Fruit fly (Drosophila melanogaster) whole organism, larva: ENCODE results near the gene HP5.

Experiments used
- noc ChIP-seq: fragments of 200-800 bp; sonication (Bioruptor generic); optimal IDR thresholded peaks from 3 replicates; lab custom pipeline; 2019; ENCODE audit warnings: missing biosample characterization, mild to moderate bottlenecking, missing genetic modification characterization, moderate library complexity

Gene HP5

dm6 chrX:11468304-11468703 lies 13.7 kb downstream of the HP5 start:
- no peak for TF ChIP-seq noc (tag; lab: Kevin White, UChicago)

DNA sequence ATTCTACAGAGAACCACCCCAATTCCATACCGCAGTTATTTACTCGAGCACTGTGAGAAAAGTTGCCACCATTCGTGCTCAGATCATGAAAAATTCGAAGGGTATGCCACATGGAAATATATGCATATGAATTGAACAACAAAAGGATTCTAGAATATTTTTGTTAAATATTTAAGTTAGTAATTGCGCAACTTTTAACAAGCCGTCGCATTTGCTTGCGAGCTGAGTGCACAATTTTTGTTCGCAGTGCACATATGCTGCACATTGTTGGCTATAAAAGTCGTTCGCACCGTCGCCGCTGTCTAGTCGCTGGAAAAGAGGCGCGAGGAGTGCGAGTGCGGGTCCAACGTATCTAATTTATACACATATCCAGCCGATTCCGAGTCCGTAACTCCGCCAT lies 22.2 kb downstream of the HP5 start, which contains the start of gene Cyp4g15:
Gene Cyp4g15, plus strand, starts transcription at position 301 of the 400 bp plus-strand sequence.
- no peak for TF ChIP-seq noc (tag; lab: Kevin White, UChicago)

DNA sequence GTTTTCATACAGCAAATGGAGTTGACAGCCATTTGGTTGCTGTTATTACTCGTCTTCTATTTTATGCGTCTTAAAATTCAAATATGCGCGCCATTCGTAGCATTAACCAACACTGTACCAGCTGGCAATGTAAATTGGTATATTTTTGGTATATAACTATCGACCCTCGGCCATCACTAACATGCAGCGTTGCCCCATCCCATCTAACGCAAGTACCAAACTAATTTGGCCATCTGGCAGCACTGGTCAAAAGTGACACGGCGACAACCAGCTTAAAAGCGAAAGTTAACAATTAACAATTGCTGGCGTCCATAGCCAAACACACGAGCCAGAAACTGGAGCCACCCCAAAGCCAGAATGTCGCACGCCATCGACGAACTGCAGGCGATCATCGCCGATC lies 28.7 kb downstream of the HP5 start, which contains the start of gene Uba5:
Gene Uba5, plus strand, starts transcription at position 222 of the 400 bp plus-strand sequence.
- TF ChIP-seq noc (tag; lab: Kevin White, UChicago), result no peak

dm6 chrX:11485075-11485474 lies 30.5 kb downstream of the HP5 start, which contains the start of gene Spase25:
Gene Spase25, plus strand, starts transcription at chrX:11485250.
- TF ChIP-seq noc (tag; lab: Kevin White, UChicago), result no peak

DNA sequence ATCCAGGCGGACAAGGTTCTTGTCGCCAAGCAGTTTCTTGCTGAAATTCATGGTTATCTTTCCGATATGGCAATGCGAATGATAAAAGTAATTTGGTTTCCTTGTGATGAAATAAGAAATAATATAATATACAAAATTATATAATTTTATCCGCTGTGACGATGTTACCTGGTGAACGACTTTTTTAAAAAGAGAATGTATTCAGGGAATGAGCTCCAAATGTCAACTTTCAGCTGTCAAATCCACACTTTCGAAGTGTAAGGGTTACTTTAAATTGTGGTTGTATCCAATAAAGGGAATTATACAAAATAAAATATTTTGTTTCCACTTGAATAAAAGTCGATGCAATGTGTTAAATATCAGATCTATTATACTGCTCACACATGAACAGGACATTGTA lies 36.9 kb downstream of the HP5 start, which contains the start of gene CG33235:
Gene CG33235, minus strand, starts transcription at position 101 of the 400 bp plus-strand sequence.
- TF ChIP-seq noc (tag; lab: Kevin White, UChicago), result no peak

DNA sequence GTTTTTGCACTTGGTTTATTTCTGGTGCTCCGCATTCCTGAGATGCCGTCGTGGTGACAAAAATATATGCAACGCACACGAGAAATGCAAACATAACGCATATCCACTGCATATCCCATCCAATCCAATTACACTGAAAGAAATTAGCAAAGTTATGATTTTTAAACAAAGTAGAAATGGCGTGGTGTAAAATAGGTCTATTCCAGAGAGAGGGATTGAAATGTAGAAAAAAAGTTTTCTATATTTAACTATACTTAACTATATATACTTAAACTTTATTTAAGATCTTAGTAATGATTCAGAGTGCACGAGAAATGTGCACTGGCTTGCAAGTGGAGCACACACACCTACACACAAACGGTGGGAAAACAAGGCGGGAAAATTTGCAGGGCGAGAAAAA lies 37.6 kb downstream of the HP5 start:
- TF ChIP-seq noc (tag; lab: Kevin White, UChicago), result no peak

- TF ChIP-seq noc (tag; lab: Kevin White, UChicago), result peak; percentile 5
These were observed 38.5 kb downstream of the HP5 start, which contains the start of gene Drak for dm6 chrX:11492916-11493590. Gene Drak, plus strand, starts transcription at chrX:11493135.

dm6 chrX:11494731-11495277 lies 40.2 kb downstream of the HP5 start:
- TF ChIP-seq noc (tag; lab: Kevin White, UChicago), result peak; percentile 23

DNA sequence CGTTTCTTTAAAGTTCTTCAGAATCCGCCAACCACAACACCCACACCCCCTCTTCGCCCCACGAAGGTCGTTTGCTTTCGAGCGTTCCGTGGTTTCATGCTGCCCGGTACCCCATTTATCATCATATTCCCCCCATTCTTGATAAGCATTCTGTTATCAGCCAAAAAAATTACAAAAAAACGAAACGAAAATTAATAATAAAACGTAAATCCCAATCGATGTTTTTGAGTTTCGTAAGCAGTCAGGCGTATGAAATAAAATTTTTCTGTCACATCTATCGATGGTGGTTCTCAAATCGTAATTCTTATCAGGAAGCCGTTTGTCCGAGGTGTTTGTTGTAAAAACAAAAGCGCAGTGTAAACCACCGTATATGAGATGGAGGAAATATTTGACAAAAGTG lies 40.9 kb downstream of the HP5 start:
- peak; percentile 53 for TF ChIP-seq noc (tag; lab: Kevin White, UChicago)

dm6 chrX:11496257-11496656 lies 41.7 kb downstream of the HP5 start:
- no peak for TF ChIP-seq noc (tag; lab: Kevin White, UChicago)

- no peak for TF ChIP-seq noc (tag; lab: Kevin White, UChicago)
These were observed 43.6 kb downstream of the HP5 start for dm6 chrX:11498143-11498542.

DNA sequence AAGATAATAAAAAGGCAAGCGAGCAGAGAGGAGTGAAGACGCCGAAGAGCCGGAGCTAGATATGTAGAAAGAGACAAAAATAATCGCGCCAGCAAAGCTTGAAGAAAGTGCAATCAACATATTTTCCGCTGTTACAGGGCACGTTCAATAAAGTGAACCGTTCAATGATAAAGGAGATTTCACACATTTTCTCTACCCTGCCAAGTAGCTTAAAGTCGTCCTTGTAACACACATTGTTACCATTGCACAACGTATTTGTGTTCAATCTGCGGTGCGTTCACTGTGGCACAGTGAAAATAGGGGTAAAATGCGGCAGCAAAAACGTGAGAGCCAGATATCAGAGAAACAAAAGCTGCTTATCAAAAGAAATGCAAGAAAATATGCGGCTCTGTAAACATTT lies 44.9 kb downstream of the HP5 start:
- no peak for TF ChIP-seq noc (tag; lab: Kevin White, UChicago)

DNA sequence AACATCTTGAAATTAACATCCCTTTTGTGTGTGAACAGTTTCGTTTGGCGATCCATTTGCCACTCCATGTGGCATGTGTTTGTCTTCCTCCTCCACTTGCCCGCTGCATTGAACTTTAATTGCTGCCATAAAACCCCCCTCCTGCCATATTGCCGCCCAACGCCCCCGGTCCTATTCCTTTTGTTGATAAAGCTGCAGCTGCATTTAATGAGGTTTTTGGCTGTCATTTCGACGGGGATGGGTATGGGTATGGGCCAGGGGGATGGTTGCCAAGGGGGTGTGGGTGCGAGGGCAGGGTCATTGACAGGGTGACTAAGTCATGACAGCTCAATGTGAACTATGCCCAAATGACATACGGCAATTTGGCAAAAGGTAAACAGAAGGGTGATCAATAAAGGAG lies 45.7 kb downstream of the HP5 start:
- TF ChIP-seq noc (tag; lab: Kevin White, UChicago), result no peak

DNA sequence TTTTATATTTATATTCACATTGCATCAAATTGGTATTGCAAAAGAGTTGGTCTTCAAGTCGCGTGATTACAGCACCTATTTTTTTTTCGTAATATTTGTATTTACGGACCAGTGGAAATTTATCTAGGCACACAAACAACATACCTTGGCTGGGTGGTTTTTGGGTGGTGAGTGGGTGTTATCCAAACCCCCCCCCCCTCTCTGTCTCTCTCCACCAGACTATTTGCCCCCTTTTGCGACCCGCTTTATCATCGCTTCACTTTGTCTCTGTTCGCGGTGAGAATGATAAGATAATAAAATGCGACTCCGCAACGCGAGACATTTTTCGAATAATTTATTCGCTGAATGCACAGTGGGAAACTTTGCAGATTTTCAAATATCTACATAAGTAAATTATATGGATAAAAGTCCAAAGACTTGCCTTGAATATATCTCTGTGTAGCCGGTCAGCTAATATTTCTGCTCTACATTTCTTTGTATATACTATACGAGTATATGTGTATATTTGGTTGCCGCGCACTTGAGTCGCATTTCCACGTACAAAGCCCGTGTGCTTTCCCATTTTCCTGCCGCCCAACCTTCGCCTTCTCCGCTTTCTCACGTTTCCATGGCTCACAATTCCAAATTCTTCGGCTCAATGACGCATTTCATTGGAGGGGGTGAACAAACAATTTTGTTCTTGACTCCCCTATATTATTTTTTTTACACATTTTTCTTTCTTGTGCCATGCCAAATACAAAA lies 46.8 kb downstream of the HP5 start:
- peak; percentile 23 for TF ChIP-seq noc (tag; lab: Kevin White, UChicago)

- no peak for TF ChIP-seq noc (tag; lab: Kevin White, UChicago)
These were observed 49.0 kb downstream of the HP5 start for dm6 chrX:11503625-11504024.

DNA sequence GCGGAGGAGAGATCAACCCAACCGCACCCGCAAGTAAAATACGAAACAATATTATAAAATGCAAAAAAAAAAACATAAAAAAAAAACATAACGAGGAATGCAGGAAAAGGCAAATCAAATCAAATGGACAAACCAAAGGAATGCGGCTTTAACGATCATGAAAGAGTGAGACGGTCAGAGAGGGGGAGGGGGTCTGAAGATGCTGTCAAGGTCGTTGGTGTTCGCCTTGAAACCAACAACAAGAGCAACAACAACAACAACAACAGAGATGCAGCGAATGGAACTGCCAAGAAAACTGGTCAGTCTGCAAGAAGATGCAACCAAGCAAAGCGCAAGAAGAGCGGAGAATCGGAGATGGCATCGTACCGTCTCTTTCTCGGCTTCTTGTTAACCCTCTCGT lies 51.6 kb downstream of the HP5 start:
- no peak for TF ChIP-seq noc (tag; lab: Kevin White, UChicago)
